Worm (Caenorhabditis elegans): ENCODE results near the gene F01G12.18.
A peak's percentile ranks its signal among the peaks of the same experiment; 100 is the strongest.

F01G12.18 gene

DNA sequence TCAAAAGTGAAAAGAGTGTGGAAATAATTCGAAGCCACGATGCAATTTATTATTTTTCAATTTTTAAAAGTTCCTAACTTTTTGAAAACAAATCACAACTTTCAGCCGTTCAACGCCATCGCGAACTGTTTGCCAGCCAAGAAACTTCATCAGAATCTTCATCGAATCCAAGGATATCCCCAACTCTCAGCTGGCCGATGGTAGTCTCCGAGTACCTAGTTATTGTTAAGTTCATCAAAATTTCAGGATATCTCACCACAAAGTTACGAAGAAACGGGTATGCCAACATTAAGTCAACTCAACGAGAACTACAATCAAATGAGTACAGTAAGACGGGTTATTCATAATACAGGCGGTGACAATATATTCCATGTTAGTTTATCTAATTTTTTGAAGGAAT is 41.9 kb downstream of the F01G12.18 start:
- TF ChIP-seq nhr-237 (tag; optimal IDR thresholded peaks at IDR 0.05), result no peak
- TF ChIP-seq mab-5 (tag; optimal IDR thresholded peaks at IDR 0.05), result no peak

DNA sequence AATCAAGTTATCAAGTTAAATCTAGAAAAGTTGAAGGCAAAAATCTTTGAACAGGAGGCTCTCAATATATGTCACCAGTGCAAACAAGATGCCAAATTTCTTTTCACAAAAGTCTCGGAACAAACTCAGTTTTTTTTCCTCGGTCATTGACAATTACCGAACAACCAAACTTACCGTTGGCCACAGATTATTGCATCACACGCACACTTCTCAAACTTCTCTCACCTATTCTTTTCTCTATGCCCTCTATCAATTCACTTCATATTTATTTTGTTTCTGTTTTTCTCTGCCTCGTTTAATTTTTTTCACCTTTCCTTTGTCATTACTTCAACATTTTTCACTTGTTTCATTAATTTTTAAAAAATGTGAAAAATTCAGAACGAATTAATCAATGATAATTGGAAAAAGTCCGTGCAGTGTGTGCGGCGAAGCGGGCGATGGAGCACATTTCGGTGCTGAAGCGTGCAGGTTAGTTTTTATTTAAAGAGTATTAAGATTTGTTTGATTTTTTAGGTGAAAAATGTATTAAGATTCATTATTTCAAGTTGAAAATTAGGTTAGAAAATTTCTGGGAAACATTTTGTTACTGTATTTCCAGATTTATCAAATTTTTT is 43.6 kb downstream of the F01G12.18 start, which contains the start of gene nhr-28:
Gene nhr-28, plus strand, starts transcription at position 379 of the 614 bp plus-strand sequence.
- TF ChIP-seq unc-120 (tag; optimal IDR thresholded peaks at IDR 0.05; ENCODE audit: poor library complexity, severe bottlenecking), result no peak
- no peak for TF ChIP-seq mls-2 (tag; optimal IDR thresholded peaks at IDR 0.05)
- no peak for TF ChIP-seq nhr-76 (tag; optimal IDR thresholded peaks at IDR 0.05)
- TF ChIP-seq blmp-1 (tag; optimal IDR thresholded peaks at IDR 0.05), result no peak
- no peak for TF ChIP-seq ces-1 (GFP tag; optimal IDR thresholded peaks at IDR 0.05)
- no peak for TF ChIP-seq mep-1 (tag; optimal IDR thresholded peaks at IDR 0.05)
- no peak for TF ChIP-seq ceh-83 (GFP tag; optimal IDR thresholded peaks at IDR 0.05)
- no peak for TF ChIP-seq nhr-28 (tag; optimal IDR thresholded peaks at IDR 0.05)

DNA sequence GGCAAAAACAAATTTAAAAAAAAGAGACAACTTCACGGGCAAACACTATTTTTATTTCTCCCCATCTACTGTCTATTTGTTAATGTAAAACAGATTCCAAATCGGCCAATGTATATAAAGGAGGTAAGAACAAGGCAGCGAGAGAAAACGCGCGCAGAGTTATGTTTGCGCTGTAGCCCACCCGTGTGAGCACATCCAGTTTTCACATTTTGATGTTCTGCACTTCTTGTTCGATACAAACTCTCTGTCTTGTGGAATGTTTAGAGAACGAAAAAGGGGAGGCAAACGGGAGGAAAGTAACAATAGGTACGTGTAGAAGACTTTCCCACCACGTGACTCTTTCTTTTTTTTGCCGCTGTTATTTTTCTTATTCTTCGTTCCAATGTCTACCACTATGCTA is 45.8 kb downstream of the F01G12.18 start:
- TF ChIP-seq tbx-8 (GFP tag; optimal IDR thresholded peaks at IDR 0.05) (no peak), nhr-12 (tag; optimal IDR thresholded peaks at IDR 0.05) (no peak), mep-1 (tag; optimal IDR thresholded peaks at IDR 0.05) (no peak), lsy-2 (tag; optimal IDR thresholded peaks at IDR 0.05) (no peak), pha-4 (tag; optimal IDR thresholded peaks at IDR 0.05) (no peak), nhr-76 (tag; optimal IDR thresholded peaks at IDR 0.05) (no peak)

DNA sequence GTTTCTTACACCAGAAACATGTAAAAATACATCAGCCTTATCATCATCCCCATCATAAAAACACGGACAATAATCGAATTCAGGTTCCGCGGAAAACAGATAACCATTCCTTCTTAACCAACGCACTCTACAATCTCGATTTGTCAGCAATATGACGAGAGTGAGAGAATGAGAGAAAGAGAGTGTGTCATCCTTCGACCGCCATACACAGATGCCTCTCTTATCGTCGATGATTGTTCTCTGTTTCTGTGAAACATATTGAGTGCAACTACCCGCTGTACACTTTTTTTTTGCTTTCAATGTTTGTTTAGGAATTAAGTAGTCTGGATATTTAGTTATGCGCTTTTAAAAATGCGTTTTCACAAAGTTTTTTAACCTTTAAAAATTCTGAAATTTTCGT is 49.3 kb downstream of the F01G12.18 start:
- TF ChIP-seq sptf-1 (tag; optimal IDR thresholded peaks at IDR 0.05), result no peak
- TF ChIP-seq elt-1 (tag; optimal IDR thresholded peaks at IDR 0.05; ENCODE audit: borderline replicate concordance, insufficient read depth), result peak; percentile 65
- peak; percentile 29 for TF ChIP-seq unc-62 (GFP tag; optimal IDR thresholded peaks at IDR 0.05)
